Worm (Caenorhabditis elegans) whole organism, mixed stage, embryonic: Measurements from ENCODE around the gene mtch-1.

Experiments used
- M03D4.4 ChIP-seq: sonication (generic microtip); optimal IDR thresholded peaks from 2 replicates; lab custom pipeline; 2017; ENCODE audit warnings: mild to moderate bottlenecking, missing genetic modification characterization, missing compliant biosample characterization
- blmp-1 ChIP-seq: fragments of 150-350 bp; optimal IDR thresholded peaks from 2 replicates; lab custom pipeline; 2014; ENCODE audit warnings: missing biosample characterization, missing genetic modification characterization
- ceh-39 ChIP-seq: fragments of 150-350 bp; optimal IDR thresholded peaks from 2 replicates; lab custom pipeline; 2014; ENCODE audit warnings: missing biosample characterization, missing genetic modification characterization
- ceh-43 ChIP-seq: fragments of 200-800 bp; sonication (Bioruptor generic); optimal IDR thresholded peaks from 2 replicates; lab custom pipeline; 2018; ENCODE audit warnings: mild to moderate bottlenecking, missing genetic modification characterization, moderate library complexity, missing compliant biosample characterization
- ceh-83 ChIP-seq: fragments of 200-800 bp; sonication (Bioruptor generic); optimal IDR thresholded peaks from 2 replicates; lab custom pipeline; 2018; ENCODE audit warnings: mild to moderate bottlenecking, missing genetic modification characterization, missing compliant biosample characterization
- ces-1 ChIP-seq: fragments of 150-350 bp; optimal IDR thresholded peaks from 2 replicates; lab custom pipeline; 2014; ENCODE audit warnings: missing biosample characterization, missing genetic modification reagents, missing genetic modification characterization
- cnd-1 ChIP-seq: fragments of 200-800 bp; sonication (Bioruptor generic); optimal IDR thresholded peaks from 2 replicates; lab custom pipeline; 2018; ENCODE audit warnings: mild to moderate bottlenecking, missing genetic modification characterization, missing compliant biosample characterization
- drap-1 ChIP-seq: fragments of 200-800 bp; sonication (Bioruptor generic); optimal IDR thresholded peaks from 3 replicates; lab custom pipeline; 2018; ENCODE audit warnings: mild to moderate bottlenecking, missing genetic modification characterization, missing compliant biosample characterization
- elt-1 ChIP-seq: sonication (generic microtip); optimal IDR thresholded peaks from 2 replicates; lab custom pipeline; 2017; ENCODE audit warnings: missing genetic modification characterization, mild to moderate bottlenecking, missing compliant biosample characterization, antibody characterized with exemption, moderate library complexity, borderline replicate concordance; ENCODE audit not compliant: insufficient read depth
- elt-3 ChIP-seq: fragments of 150-350 bp; optimal IDR thresholded peaks from 2 replicates; lab custom pipeline; 2014; ENCODE audit warnings: missing biosample characterization, missing genetic modification characterization
- flh-1 ChIP-seq: fragments of 200-800 bp; sonication (Bioruptor generic); optimal IDR thresholded peaks from 2 replicates; lab custom pipeline; 2018; ENCODE audit warnings: mild to moderate bottlenecking, missing genetic modification characterization, moderate library complexity, missing compliant biosample characterization
- hlh-1 ChIP-seq: fragments of 150-350 bp; optimal IDR thresholded peaks from 2 replicates; lab custom pipeline; 2014; ENCODE audit warnings: missing biosample characterization, missing genetic modification reagents, missing genetic modification characterization
- lin-13 ChIP-seq: fragments of 150-350 bp; optimal IDR thresholded peaks from 2 replicates; lab custom pipeline; 2014; ENCODE audit warnings: missing biosample characterization, missing genetic modification characterization
- lin-32 ChIP-seq: fragments of 200-800 bp; sonication (Bioruptor generic); optimal IDR thresholded peaks from 2 replicates; lab custom pipeline; 2018; ENCODE audit warnings: mild to moderate bottlenecking, missing genetic modification characterization, missing compliant biosample characterization
- lsy-2 ChIP-seq: fragments of 150-350 bp; optimal IDR thresholded peaks from 2 replicates; lab custom pipeline; 2014; ENCODE audit warnings: missing biosample characterization, missing genetic modification characterization
- mab-5 ChIP-seq: fragments of 150-350 bp; optimal IDR thresholded peaks from 2 replicates; lab custom pipeline; 2014; ENCODE audit warnings: missing biosample characterization, missing genetic modification characterization
- mep-1 ChIP-seq: fragments of 150-350 bp; optimal IDR thresholded peaks from 2 replicates; lab custom pipeline; 2017; ENCODE audit warnings: missing biosample characterization, missing genetic modification reagents, missing genetic modification characterization, inconsistent platforms
- mls-2 ChIP-seq: sonication (generic microtip); optimal IDR thresholded peaks from 2 replicates; lab custom pipeline; 2016; ENCODE audit warnings: mild to moderate bottlenecking, missing genetic modification characterization, moderate library complexity, missing compliant biosample characterization
- nhr-12 ChIP-seq: fragments of 150-350 bp; optimal IDR thresholded peaks from 2 replicates; lab custom pipeline; 2014; ENCODE audit warnings: missing biosample characterization, missing genetic modification characterization
- nhr-2 ChIP-seq: fragments of 150-350 bp; optimal IDR thresholded peaks from 2 replicates; lab custom pipeline; 2014; ENCODE audit warnings: missing biosample characterization, missing genetic modification characterization
- nhr-28 ChIP-seq: fragments of 150-350 bp; optimal IDR thresholded peaks from 2 replicates; lab custom pipeline; 2014; ENCODE audit warnings: missing biosample characterization, missing genetic modification characterization
- nhr-76 ChIP-seq: sonication (generic microtip); optimal IDR thresholded peaks from 2 replicates; lab custom pipeline; 2017; ENCODE audit warnings: missing biosample characterization, missing genetic modification characterization
- pha-4 ChIP-seq: fragments of 150-350 bp; optimal IDR thresholded peaks from 2 replicates; lab custom pipeline; 2018; ENCODE audit warnings: missing biosample characterization, missing genetic modification reagents, missing genetic modification characterization
- sem-2 ChIP-seq: fragments of 200-800 bp; sonication (Bioruptor generic); optimal IDR thresholded peaks from 2 replicates; lab custom pipeline; 2018; ENCODE audit warnings: mild to moderate bottlenecking, missing genetic modification characterization, missing compliant biosample characterization
- snpc-4 ChIP-seq: fragments of 150-350 bp; optimal IDR thresholded peaks from 2 replicates; lab custom pipeline; 2014; ENCODE audit warnings: missing biosample characterization, missing genetic modification characterization
- sptf-1 ChIP-seq: sonication (generic microtip); optimal IDR thresholded peaks from 2 replicates; lab custom pipeline; 2017; ENCODE audit warnings: mild to moderate bottlenecking, missing genetic modification characterization, moderate library complexity, missing compliant biosample characterization
- unc-120 ChIP-seq: sonication (generic microtip); optimal IDR thresholded peaks from 2 replicates; lab custom pipeline; 2017; ENCODE audit warnings: missing genetic modification characterization, missing compliant biosample characterization; ENCODE audit not compliant: poor library complexity, severe bottlenecking
- unc-39 ChIP-seq: fragments of 150-350 bp; optimal IDR thresholded peaks from 2 replicates; lab custom pipeline; 2014; ENCODE audit warnings: missing biosample characterization, missing genetic modification characterization
- unc-62 ChIP-seq: fragments of 150-350 bp; optimal IDR thresholded peaks from 2 replicates; lab custom pipeline; 2014; ENCODE audit warnings: missing biosample characterization, missing genetic modification reagents, missing genetic modification characterization
- zip-8 ChIP-seq: fragments of 150-350 bp; optimal IDR thresholded peaks from 2 replicates; lab custom pipeline; 2014; ENCODE audit warnings: missing biosample characterization, missing genetic modification characterization
- ztf-11 ChIP-seq: fragments of 150-350 bp; optimal IDR thresholded peaks from 2 replicates; lab custom pipeline; 2014; ENCODE audit warnings: missing biosample characterization, missing genetic modification characterization

The mtch-1 gene

ce11 chrII:7363990-7364455, 9.9 kb downstream of the mtch-1 start, which contains the start of gene msra-1:
Gene msra-1, minus strand, starts transcription at chrII:7364040.
- TF ChIP-seq ces-1 (GFP tag; lab: Kevin White, UChicago) (peak; percentile 46), lsy-2 (no peak), mab-5 (no peak), elt-1 (tag; lab: Kevin White, UChicago) (peak; percentile 18), unc-120 (tag; lab: Kevin White, UChicago) (peak; percentile 21), nhr-28 (tag; lab: Kevin White, UChicago) (no peak), unc-62 (GFP tag; lab: Kevin White, UChicago) (peak; percentile 82), ceh-43 (no peak), cnd-1 (tag; lab: Kevin White, UChicago) (no peak), mls-2 (tag; lab: Kevin White, UChicago) (no peak), lin-32 (no peak), drap-1 (GFP tag; lab: Kevin White, UChicago) (no peak), ceh-39 (peak; percentile 65), hlh-1 (tag; lab: Kevin White, UChicago) (peak; percentile 24), sem-2 (GFP tag; lab: Kevin White, UChicago) (no peak), flh-1 (GFP tag; lab: Kevin White, UChicago) (no peak), nhr-2 (tag; lab: Kevin White, UChicago) (no peak), M03D4.4 (tag; lab: Kevin White, UChicago) (no peak), unc-39 (tag; lab: Kevin White, UChicago) (no peak)

ce11 chrII:7358489-7358943, 15.4 kb downstream of the mtch-1 start, which contains the start of gene insc-1:
Gene insc-1, plus strand, starts transcription at chrII:7358893.
- no peak for TF ChIP-seq unc-120 (tag; lab: Kevin White, UChicago)
- no peak for TF ChIP-seq mep-1 (tag; lab: Kevin White, UChicago)
- no peak for TF ChIP-seq lin-32
- no peak for TF ChIP-seq cnd-1 (tag; lab: Kevin White, UChicago)
- TF ChIP-seq blmp-1 (tag; lab: Kevin White, UChicago) = peak; percentile 75
- peak; percentile 3 for TF ChIP-seq unc-62 (GFP tag; lab: Kevin White, UChicago)

- TF ChIP-seq nhr-76 (tag; lab: Kevin White, UChicago) (no peak), mep-1 (tag; lab: Kevin White, UChicago) (no peak), unc-62 (GFP tag; lab: Kevin White, UChicago) (peak; percentile 79), hlh-1 (tag; lab: Kevin White, UChicago) (peak; percentile 70)
Measured at ce11 chrII:7357176-7357575, 16.8 kb downstream of the mtch-1 start.

ce11 chrII:7356773-7357172, 17.2 kb downstream of the mtch-1 start:
- TF ChIP-seq lsy-2 (peak; percentile 30), sptf-1 (tag; lab: Kevin White, UChicago) (no peak), nhr-12 (tag; lab: Kevin White, UChicago) (no peak)
- TF ChIP-seq, all 35 proteins: peak for 1

- TF ChIP-seq mab-5 (no peak), mls-2 (tag; lab: Kevin White, UChicago) (no peak), unc-39 (tag; lab: Kevin White, UChicago) (no peak), sem-2 (GFP tag; lab: Kevin White, UChicago) (no peak), elt-3 (tag; lab: Kevin White, UChicago) (no peak), lsy-2 (no peak), drap-1 (GFP tag; lab: Kevin White, UChicago) (no peak), snpc-4 (tag; lab: Kevin White, UChicago) (no peak), nhr-76 (tag; lab: Kevin White, UChicago) (no peak), nhr-28 (tag; lab: Kevin White, UChicago) (no peak), ceh-39 (no peak), elt-1 (tag; lab: Kevin White, UChicago) (no peak), nhr-12 (tag; lab: Kevin White, UChicago) (no peak), ztf-11 (tag; lab: Kevin White, UChicago) (no peak), lin-32 (no peak), ceh-83 (GFP tag; lab: Kevin White, UChicago) (no peak), pha-4 (tag; lab: Kevin White, UChicago) (no peak), zip-8 (no peak), lin-13 (tag; lab: Kevin White, UChicago) (no peak), mep-1 (tag; lab: Kevin White, UChicago) (no peak)
Measured at ce11 chrII:7356326-7356725, 17.6 kb downstream of the mtch-1 start, which contains the start of gene haf-2. Gene haf-2, minus strand, starts transcription at chrII:7356426.
